Worm (Caenorhabditis elegans): ENCODE results near the gene F14D7.3.
"Not testable (repeated sequence)": the region's sequence is repeated elsewhere in the genome, so short reads cannot be mapped to it uniquely, and the experiment has no call there.

F14D7.3 gene

DNA sequence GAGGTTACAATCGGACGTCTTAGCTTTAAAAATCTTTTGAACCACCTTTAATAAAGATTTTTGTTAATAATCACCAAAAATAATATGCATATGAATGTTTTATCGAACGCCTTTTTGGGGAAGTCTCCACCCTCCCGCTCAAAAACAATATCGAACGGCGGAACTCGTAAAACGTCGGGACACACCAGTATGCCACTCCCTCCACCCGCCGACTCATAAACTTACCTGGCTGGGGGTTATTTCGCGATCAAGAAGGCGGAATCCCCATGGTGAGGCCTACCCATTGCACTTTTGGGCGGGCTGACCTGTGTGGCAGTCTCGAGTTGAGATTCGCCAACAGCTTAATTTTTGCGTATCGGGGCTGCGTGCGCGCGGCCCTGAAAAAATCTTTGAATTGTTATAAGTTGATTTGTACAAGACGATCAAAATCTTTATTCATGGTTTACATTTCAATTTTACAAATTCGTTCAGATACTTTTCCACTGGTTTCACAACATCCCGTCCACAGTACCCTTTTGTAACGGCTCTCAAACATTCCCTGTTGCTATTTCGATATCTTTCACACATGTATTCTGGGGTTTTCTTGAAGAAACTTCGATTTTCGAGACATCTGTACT, 29.2 kb upstream of the F14D7.3 start:
- TF ChIP-seq ztf-11 (tag; optimal IDR thresholded peaks at IDR 0.05): no peak
- peak; percentile 1 for TF ChIP-seq snpc-4 (tag; optimal IDR thresholded peaks at IDR 0.05)

DNA sequence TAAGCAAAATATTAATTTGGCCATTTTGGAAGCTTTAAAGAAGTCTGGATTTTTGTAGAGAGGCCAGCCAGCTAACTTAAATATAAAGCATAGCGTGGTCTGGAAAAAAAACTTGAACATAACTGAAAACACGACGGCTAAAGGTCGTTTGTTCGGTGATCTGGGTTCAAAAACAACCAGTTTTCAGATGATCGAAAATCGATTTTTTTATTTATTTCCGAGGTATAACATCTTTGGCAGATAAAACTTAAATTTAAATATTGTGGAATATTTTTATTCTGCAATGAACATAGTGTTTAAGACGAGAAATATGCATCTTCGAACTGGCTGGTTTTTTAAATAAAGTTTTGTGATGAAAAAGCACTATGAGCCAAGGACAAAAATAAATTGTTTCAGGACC, 28.0 kb upstream of the F14D7.3 start, which contains the start of gene F40G12.4:
F40G12.4 (minus strand) TSS at position 101 of the 400 bp plus-strand sequence.
- TF ChIP-seq lsy-12 (tag; optimal IDR thresholded peaks at IDR 0.05) (no peak), ama-1 (optimal IDR thresholded peaks at IDR 0.05) (no peak), tbx-2 (tag; optimal IDR thresholded peaks at IDR 0.05) (no peak), ZK546.5 (tag; optimal IDR thresholded peaks at IDR 0.05) (no peak), elt-2 (tag; optimal IDR thresholded peaks at IDR 0.05) (no peak), unc-62 (GFP tag; optimal IDR thresholded peaks at IDR 0.05) (no peak), hmg-11 (tag; optimal IDR thresholded peaks at IDR 0.05) (no peak), nhr-43 (tag; optimal IDR thresholded peaks at IDR 0.05; ENCODE audit: poor library complexity, severe bottlenecking) (no peak), pha-4 (tag; optimal IDR thresholded peaks at IDR 0.05) (no peak), pqm-1 (tag; optimal IDR thresholded peaks at IDR 0.05) (no peak), jun-1 (tag; optimal IDR thresholded peaks at IDR 0.05) (no peak), nhr-12 (tag; optimal IDR thresholded peaks at IDR 0.05) (no peak), unc-39 (tag; optimal IDR thresholded peaks at IDR 0.05) (no peak), elt-3 (tag; optimal IDR thresholded peaks at IDR 0.05) (no peak), snpc-4 (tag; optimal IDR thresholded peaks at IDR 0.05) (no peak), nhr-11 (tag; optimal IDR thresholded peaks at IDR 0.05) (no peak), lin-15B (tag; optimal IDR thresholded peaks at IDR 0.05) (no peak), zag-1 (tag; optimal IDR thresholded peaks at IDR 0.05) (no peak), ceh-16 (tag; optimal IDR thresholded peaks at IDR 0.05) (no peak), nhr-76 (tag; optimal IDR thresholded peaks at IDR 0.05) (no peak)

ce11 chrV:14270729-14271128, 25.9 kb upstream of the F14D7.3 start, which contains the start of gene F40G12.5:
Gene F40G12.5 (minus strand): TSS chrV:14270829.
- TF ChIP-seq ceh-9 (tag; optimal IDR thresholded peaks at IDR 0.05): no peak
- TF ChIP-seq ceh-16 (tag; optimal IDR thresholded peaks at IDR 0.05): no peak
- no peak for TF ChIP-seq lin-39 (tag; optimal IDR thresholded peaks at IDR 0.05)
- no peak for TF ChIP-seq mdl-1 (tag; optimal IDR thresholded peaks at IDR 0.05)
- no peak for TF ChIP-seq ceh-28 (tag; optimal IDR thresholded peaks at IDR 0.05)
- no peak for TF ChIP-seq nhr-76 (tag; optimal IDR thresholded peaks at IDR 0.05)
- TF ChIP-seq ceh-82 (tag; optimal IDR thresholded peaks at IDR 0.05): no peak
- TF ChIP-seq zag-1 (tag; optimal IDR thresholded peaks at IDR 0.05): no peak
- no peak for TF ChIP-seq ztf-4 (tag; optimal IDR thresholded peaks at IDR 0.05)
- TF ChIP-seq ztf-11 (tag; optimal IDR thresholded peaks at IDR 0.05): no peak
- TF ChIP-seq pha-4 (tag; optimal IDR thresholded peaks at IDR 0.05): no peak

- TF ChIP-seq snpc-4 (tag; optimal IDR thresholded peaks at IDR 0.05) (no peak), fkh-10 (GFP tag; optimal IDR thresholded peaks at IDR 0.05) (no peak)
Observed at ce11 chrV:14273019-14273418, 23.6 kb upstream of the F14D7.3 start, which contains the start of gene F40G12.6. Gene F40G12.6 (minus strand): TSS chrV:14273119.

DNA sequence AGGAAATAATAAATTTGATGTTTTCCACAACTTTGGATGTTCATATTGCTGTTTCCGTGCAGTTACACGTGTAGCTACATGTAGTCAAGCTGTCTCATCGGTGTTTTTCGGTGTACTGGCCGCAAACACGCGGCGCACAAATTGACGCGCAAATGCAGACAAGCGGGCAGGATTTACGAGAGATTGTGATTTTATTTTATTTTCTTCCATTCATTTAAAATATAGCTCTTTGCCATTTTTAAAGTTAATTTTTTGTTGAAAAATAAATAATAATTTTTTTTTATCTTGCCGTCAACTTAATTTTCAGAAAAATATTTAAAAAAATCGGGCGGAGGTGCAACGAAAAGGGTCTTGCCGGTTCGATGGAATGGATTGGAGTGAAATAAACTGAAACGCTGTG, 22.3 kb upstream of the F14D7.3 start, which contains the start of gene F40G12.7:
F40G12.7 (plus strand) TSS at position 301 of the 400 bp plus-strand sequence.
- not testable (repeated sequence) for TF ChIP-seq ztf-11 (tag; optimal IDR thresholded peaks at IDR 0.05); nfya-1 (tag; optimal IDR thresholded peaks at IDR 0.05; ENCODE audit: insufficient read depth); lsy-12 (tag; optimal IDR thresholded peaks at IDR 0.05)

DNA sequence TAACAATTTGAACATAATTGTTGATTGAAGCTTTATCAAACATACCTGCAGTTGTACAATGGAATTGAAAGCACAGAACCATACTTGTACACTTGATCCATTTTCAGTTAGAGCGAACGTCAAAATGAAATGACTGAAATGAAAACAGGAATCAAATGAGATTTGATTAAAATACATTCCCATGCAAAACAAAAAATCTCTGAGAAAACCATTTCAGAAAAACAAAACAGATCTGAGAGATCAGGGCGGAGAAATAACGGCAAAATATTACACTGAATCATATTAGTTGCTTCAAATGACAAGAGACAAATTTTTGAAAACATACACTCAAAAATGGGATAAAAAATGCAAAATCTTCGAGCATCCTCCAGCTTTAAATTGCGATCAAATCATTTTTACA, 16.8 kb upstream of the F14D7.3 start, which contains the start of gene srt-33:
srt-33 (minus strand) TSS at position 101 of the 400 bp plus-strand sequence.
- no peak for TF ChIP-seq eor-1 (tag; optimal IDR thresholded peaks at IDR 0.05)
- TF ChIP-seq R02D3.7 (tag; optimal IDR thresholded peaks at IDR 0.05): no peak
- no peak for TF ChIP-seq nhr-12 (tag; optimal IDR thresholded peaks at IDR 0.05)
- no peak for TF ChIP-seq mml-1 (tag; optimal IDR thresholded peaks at IDR 0.05)
- no peak for TF ChIP-seq ceh-9 (tag; optimal IDR thresholded peaks at IDR 0.05)
- no peak for TF ChIP-seq hmg-11 (tag; optimal IDR thresholded peaks at IDR 0.05)
- TF ChIP-seq fkh-10 (GFP tag; optimal IDR thresholded peaks at IDR 0.05): no peak
- TF ChIP-seq egl-27 (tag; optimal IDR thresholded peaks at IDR 0.05): no peak
- TF ChIP-seq tbx-2 (tag; optimal IDR thresholded peaks at IDR 0.05): no peak
- TF ChIP-seq jun-1 (tag; optimal IDR thresholded peaks at IDR 0.05): no peak
- no peak for TF ChIP-seq ceh-16 (tag; optimal IDR thresholded peaks at IDR 0.05)
- TF ChIP-seq nhr-25 (tag; optimal IDR thresholded peaks at IDR 0.05): no peak
- no peak for TF ChIP-seq nhr-23 (tag; optimal IDR thresholded peaks at IDR 0.05)
- no peak for TF ChIP-seq aly-2 (tag; optimal IDR thresholded peaks at IDR 0.05)

All from whole organism, L3 larva.